Fruit fly (Drosophila melanogaster): ENCODE data around the gene Fhos.

Fhos gene

dm6 chr3L:8788445-8788844, 35.0 kb downstream of the Fhos start, which contains the start of gene Acbp5:
Gene Acbp5 (minus strand): TSS chr3L:8788545.
- TF ChIP-seq ovo (GFP tag; optimal IDR thresholded peaks at IDR 0.05) (no peak), CG11617 (GFP tag; optimal IDR thresholded peaks at IDR 0.05) (no peak), CG1620 (GFP tag; optimal IDR thresholded peaks at IDR 0.05) (no peak), Mnt (GFP tag; optimal IDR thresholded peaks at IDR 0.05) (no peak), pad (GFP tag; optimal IDR thresholded peaks at IDR 0.05) (no peak), CG14711 (tag; optimal IDR thresholded peaks at IDR 0.05) (no peak), cic (GFP tag; optimal IDR thresholded peaks at IDR 0.05) (no peak), tj (GFP tag; optimal IDR thresholded peaks at IDR 0.05) (no peak), Hr96 (GFP tag; optimal IDR thresholded peaks at IDR 0.05) (no peak), kay (GFP tag; ENCODE audit: borderline replicate concordance) (no peak), cnc (optimal IDR thresholded peaks at IDR 0.05) (no peak), CG33017 (tag; optimal IDR thresholded peaks at IDR 0.05) (no peak), Clk (GFP tag; optimal IDR thresholded peaks at IDR 0.05) (no peak), bab1 (GFP tag; optimal IDR thresholded peaks at IDR 0.05) (no peak), Crg-1 (GFP tag; optimal IDR thresholded peaks at IDR 0.05) (no peak), CG7045 (GFP tag; optimal IDR thresholded peaks at IDR 0.05) (no peak), toe (GFP tag; optimal IDR thresholded peaks at IDR 0.05) (no peak)

- TF ChIP-seq cic (GFP tag; optimal IDR thresholded peaks at IDR 0.05) (no peak), CG7045 (GFP tag; optimal IDR thresholded peaks at IDR 0.05) (no peak), Mnt (GFP tag; optimal IDR thresholded peaks at IDR 0.05) (no peak), CG11617 (GFP tag; optimal IDR thresholded peaks at IDR 0.05) (no peak), CG7101 (tag; optimal IDR thresholded peaks at IDR 0.05) (no peak), CG14711 (tag; optimal IDR thresholded peaks at IDR 0.05) (no peak), Hr96 (GFP tag; optimal IDR thresholded peaks at IDR 0.05) (no peak), bab1 (GFP tag; optimal IDR thresholded peaks at IDR 0.05) (no peak), kay (GFP tag; ENCODE audit: borderline replicate concordance) (no peak), tj (GFP tag; optimal IDR thresholded peaks at IDR 0.05) (no peak), Crg-1 (GFP tag; optimal IDR thresholded peaks at IDR 0.05) (no peak), CG12768 (GFP tag; optimal IDR thresholded peaks at IDR 0.05) (no peak)
These were observed 44.7 kb downstream of the Fhos start for dm6 chr3L:8798129-8798528.

- TF ChIP-seq CG7101 (tag; optimal IDR thresholded peaks at IDR 0.05) (no peak), bab1 (GFP tag; optimal IDR thresholded peaks at IDR 0.05) (peak; percentile 3), CG11617 (GFP tag; optimal IDR thresholded peaks at IDR 0.05) (no peak), kay (GFP tag; ENCODE audit: borderline replicate concordance) (peak; percentile 92)
These were observed 45.1 kb downstream of the Fhos start for dm6 chr3L:8798539-8798938.

- TF ChIP-seq CG33017 (tag; optimal IDR thresholded peaks at IDR 0.05), result no peak
- no peak for TF ChIP-seq CG11617 (GFP tag; optimal IDR thresholded peaks at IDR 0.05)
- no peak for TF ChIP-seq Crg-1 (GFP tag; optimal IDR thresholded peaks at IDR 0.05)
- no peak for TF ChIP-seq ovo (GFP tag; optimal IDR thresholded peaks at IDR 0.05)
- TF ChIP-seq CG7045 (GFP tag; optimal IDR thresholded peaks at IDR 0.05), result no peak
- TF ChIP-seq CG5204 (GFP tag; optimal IDR thresholded peaks at IDR 0.05), result no peak
- no peak for TF ChIP-seq tj (GFP tag; optimal IDR thresholded peaks at IDR 0.05)
- TF ChIP-seq CG12768 (GFP tag; optimal IDR thresholded peaks at IDR 0.05), result no peak
- no peak for TF ChIP-seq Clk (GFP tag; optimal IDR thresholded peaks at IDR 0.05)
- no peak for TF ChIP-seq Hr96 (GFP tag; optimal IDR thresholded peaks at IDR 0.05)
- no peak for TF ChIP-seq kay (GFP tag; ENCODE audit: borderline replicate concordance)
- no peak for TF ChIP-seq CG7101 (tag; optimal IDR thresholded peaks at IDR 0.05)
- TF ChIP-seq toe (GFP tag; optimal IDR thresholded peaks at IDR 0.05), result no peak
These were observed 47.0 kb downstream of the Fhos start, which contains the start of gene CG13310 for dm6 chr3L:8800432-8800831. Gene CG13310 (minus strand): TSS chr3L:8800532.

- TF ChIP-seq bab1 (GFP tag; optimal IDR thresholded peaks at IDR 0.05) (no peak), CG7101 (tag; optimal IDR thresholded peaks at IDR 0.05) (no peak), cic (GFP tag; optimal IDR thresholded peaks at IDR 0.05) (peak; percentile 4), Mnt (GFP tag; optimal IDR thresholded peaks at IDR 0.05) (no peak), CG5204 (GFP tag; optimal IDR thresholded peaks at IDR 0.05) (no peak), Clk (GFP tag; optimal IDR thresholded peaks at IDR 0.05) (no peak)
These were observed 48.6 kb downstream of the Fhos start, which contains the start of the genes CG13311 and CG34426 for dm6 chr3L:8802064-8802463. Gene CG13311 (minus strand): TSS chr3L:8802164. Gene CG34426 (plus strand): TSS chr3L:8802463.

- no peak for TF ChIP-seq Mnt (GFP tag; optimal IDR thresholded peaks at IDR 0.05)
- TF ChIP-seq kay (GFP tag; ENCODE audit: borderline replicate concordance), result peak; percentile 47
- no peak for TF ChIP-seq Crg-1 (GFP tag; optimal IDR thresholded peaks at IDR 0.05)
- no peak for TF ChIP-seq pad (GFP tag; optimal IDR thresholded peaks at IDR 0.05)
- TF ChIP-seq toe (GFP tag; optimal IDR thresholded peaks at IDR 0.05), result no peak
- TF ChIP-seq CG7045 (GFP tag; optimal IDR thresholded peaks at IDR 0.05), result no peak
- no peak for TF ChIP-seq CG1620 (GFP tag; optimal IDR thresholded peaks at IDR 0.05)
These were observed 50.8 kb downstream of the Fhos start, which contains the start of the genes CG32023 and CG34427 for dm6 chr3L:8804082-8804814. Gene CG32023 (minus strand): TSS chr3L:8804182. Gene CG34427 (plus strand): TSS chr3L:8804764.

dm6 chr3L:8807113-8807651, 53.8 kb downstream of the Fhos start, which contains the start of the genes CG13312 and CG32024:
Gene CG13312 (minus strand): TSS chr3L:8807213.
Gene CG32024 (plus strand): TSS chr3L:8807601.
- TF ChIP-seq CG33017 (tag; optimal IDR thresholded peaks at IDR 0.05) (peak; percentile 31), CG7101 (tag; optimal IDR thresholded peaks at IDR 0.05) (no peak), cnc (optimal IDR thresholded peaks at IDR 0.05) (no peak)
